Worm (Caenorhabditis elegans): Measurements from ENCODE around the gene R05G6.4.

DNA sequence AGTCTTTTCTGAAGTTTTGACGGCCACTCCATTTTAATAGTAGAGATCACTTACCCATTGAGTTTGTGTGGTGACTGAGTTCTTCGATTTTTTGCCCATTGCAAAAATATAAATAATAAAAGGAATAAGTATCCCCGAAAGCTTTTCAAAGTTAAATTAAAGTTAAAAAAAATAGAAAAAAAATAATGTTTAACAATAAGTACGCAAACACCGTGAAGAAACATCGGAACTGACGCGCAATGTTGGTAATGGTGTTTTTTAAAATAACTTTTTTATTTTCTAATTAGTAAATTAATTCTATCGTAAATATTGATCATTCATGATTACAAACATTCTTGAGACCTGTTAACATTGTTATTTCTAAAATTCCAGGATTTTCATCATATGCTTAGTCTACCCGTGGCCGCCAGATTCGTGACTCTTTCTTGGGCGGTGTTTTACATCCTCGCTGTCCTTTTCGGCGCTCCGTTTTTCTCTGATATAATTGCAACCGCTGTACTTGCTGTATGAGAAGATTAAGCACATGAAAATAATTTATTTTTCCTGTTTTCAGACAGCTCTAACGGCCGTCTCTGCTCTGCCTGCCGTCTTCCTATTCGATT lies 43.3 kb downstream of the R05G6.4 start, which contains the start of the genes F49E8.7, F49E8.8 and nprl-2:
- TF ChIP-seq tbx-11 (GFP tag; IDR thresholded peaks at IDR 0.05) (no peak), tra-4 (tag; optimal IDR thresholded peaks at IDR 0.05) (no peak), ama-1 (optimal IDR thresholded peaks at IDR 0.05) (no peak), sea-1 (GFP tag; conservative IDR thresholded peaks at IDR 0.05) (no peak), tbx-37 (GFP tag; conservative IDR thresholded peaks at IDR 0.05) (no peak), flt-1 (GFP tag; IDR thresholded peaks at IDR 0.05) (no peak), pes-1 (GFP tag; IDR thresholded peaks at IDR 0.05) (no peak), ceh-13 (GFP tag; optimal IDR thresholded peaks at IDR 0.05) (no peak)
